Worm (Caenorhabditis elegans) whole organism, L4 larva: Measurements from ENCODE around the gene nex-3.
A peak's percentile ranks its signal among the peaks of the same experiment; 100 is the strongest.

ENCODE experiments used
- ZK546.5 ChIP-seq, 2 experiments: sonication (generic microtip); optimal IDR thresholded peaks; 2 replicates each; lab custom pipeline; 2017; ENCODE audit warnings: missing biosample characterization in 2 of 2, missing genetic modification characterization in 2 of 2
- dpl-1 ChIP-seq: fragments of 150-350 bp; optimal IDR thresholded peaks from 2 replicates; lab custom pipeline; 2014; ENCODE audit warnings: missing biosample characterization, missing genetic modification reagents, missing genetic modification characterization
- fkh-10 ChIP-seq: fragments of 150-350 bp; optimal IDR thresholded peaks from 2 replicates; lab custom pipeline; 2014; ENCODE audit warnings: missing biosample characterization, missing genetic modification reagents, missing genetic modification characterization
- lin-39 ChIP-seq: fragments of 150-350 bp; optimal IDR thresholded peaks from 2 replicates; lab custom pipeline; 2014; ENCODE audit warnings: missing biosample characterization, missing genetic modification reagents, missing genetic modification characterization
- nhr-11 ChIP-seq: fragments of 150-350 bp; optimal IDR thresholded peaks from 2 replicates; lab custom pipeline; 2014; ENCODE audit warnings: missing biosample characterization, missing genetic modification characterization
- nhr-237 ChIP-seq: sonication (generic microtip); optimal IDR thresholded peaks from 2 replicates; lab custom pipeline; 2017; ENCODE audit warnings: missing biosample characterization, missing genetic modification characterization
- nhr-77 ChIP-seq: fragments of 150-350 bp; optimal IDR thresholded peaks from 2 replicates; lab custom pipeline; 2014; ENCODE audit warnings: missing biosample characterization, missing genetic modification characterization
- pha-4 ChIP-seq, 2 experiments: fragments of 150-350 bp in 1 of 2; fragments of 200-800 bp in 1 of 2; sonication (Bioruptor generic) in 1 of 2; IDR thresholded peaks in 1 of 2; optimal IDR thresholded peaks in 1 of 2; 2 replicates each; pipeline versions ENCODE4 v1.3.6 to Lab custom; 2014 to 2022; ENCODE audit warnings: missing genetic modification characterization in 2 of 2, missing genetic modification reagents in 2 of 2, missing biosample characterization in 1 of 2, missing compliant biosample characterization in 1 of 2

DNA sequence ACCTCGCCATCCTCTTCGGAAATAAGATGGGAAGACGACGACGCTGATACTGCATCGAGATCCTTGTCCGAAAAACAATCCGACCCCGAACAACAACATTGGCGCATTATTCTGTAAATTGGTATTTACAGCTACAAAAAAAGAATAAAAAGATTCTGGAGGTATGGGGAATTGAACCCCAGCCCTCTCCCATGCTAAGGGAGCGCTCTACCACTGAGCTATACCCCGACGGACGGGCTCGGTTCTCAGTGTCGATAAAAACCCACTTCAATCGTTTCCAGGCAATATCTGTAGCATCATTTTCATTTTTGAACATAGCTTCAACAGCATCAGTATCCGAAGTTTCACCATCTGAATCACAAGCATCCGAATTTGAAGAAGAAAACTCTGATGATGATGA lies 13.1 kb upstream of the nex-3 start:
- TF ChIP-seq nhr-237 (no peak), lin-39 (tag; lab: Kevin White, UChicago) (no peak), fkh-10 (GFP tag; lab: Kevin White, UChicago) (no peak), nhr-77 (tag; lab: Kevin White, UChicago) (no peak), nhr-11 (tag; lab: Kevin White, UChicago) (no peak), dpl-1 (no peak), pha-4 (GFP tag; IDR thresholded peaks at IDR 0.05; lab: Robert Waterston, UW) (peak; percentile 78; the same call in 1 of the 2 replicates), pha-4 (tag; optimal IDR thresholded peaks at IDR 0.05; lab: Kevin White, UChicago) (no peak), ZK546.5 (tag; optimal IDR thresholded peaks at IDR 0.05; lab: Kevin White, UChicago) (no peak)
